Fruit fly (Drosophila melanogaster): ENCODE measurements around the gene CG9727.

Gene CG9727

DNA sequence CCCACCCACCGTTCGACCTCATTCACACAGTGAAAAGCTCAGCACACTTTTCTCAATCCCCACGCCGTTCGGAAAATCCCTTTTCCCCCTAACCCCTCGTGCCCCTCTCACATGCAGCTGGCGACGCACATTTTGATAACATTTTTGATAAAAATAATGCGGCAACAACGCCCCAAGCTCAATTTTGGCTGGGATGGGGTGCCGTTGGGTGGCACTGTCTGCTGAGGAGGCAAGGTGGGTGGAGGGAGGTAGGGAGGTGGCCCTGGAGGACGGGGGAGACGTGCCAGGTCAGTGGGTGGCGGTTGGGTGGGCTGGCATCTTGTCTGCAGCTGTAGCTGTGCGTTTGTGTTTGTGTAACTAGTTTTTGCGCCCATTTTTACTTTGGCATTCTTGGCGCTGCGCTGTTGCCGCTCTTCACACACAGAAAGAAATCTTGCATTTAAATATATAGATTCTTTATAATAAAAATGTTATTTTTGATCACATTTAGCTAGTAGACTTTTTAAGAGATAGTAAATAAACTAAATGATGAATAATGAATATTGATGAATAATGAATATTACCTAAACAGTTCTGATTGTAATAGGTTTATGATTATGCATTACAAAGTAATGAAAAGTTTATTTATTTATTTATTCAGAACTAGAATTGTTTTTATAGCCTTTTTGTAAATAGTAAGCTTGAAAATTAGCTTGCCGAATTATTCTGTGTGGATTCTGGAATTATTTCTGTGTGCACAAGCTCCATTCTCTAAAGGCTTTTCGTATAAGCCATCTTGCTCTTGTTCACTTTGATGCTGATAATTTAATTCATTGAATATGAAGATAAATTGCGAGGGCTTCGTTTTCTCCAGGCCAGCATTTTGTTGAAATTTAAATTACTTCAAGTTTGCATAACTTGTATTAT lies 41.8 kb downstream of the CG9727 start (continued):
- TF ChIP-seq CG11398 (GFP tag; optimal IDR thresholded peaks at IDR 0.05) (no peak), aop (GFP tag; IDR thresholded peaks at IDR 0.05) (no peak), CG4730 (GFP tag; IDR thresholded peaks at IDR 0.05) (no peak), CG12769 (tag; optimal IDR thresholded peaks at IDR 0.05) (peak; percentile 90), ara (GFP tag; IDR thresholded peaks at IDR 0.05) (no peak), bigmax (GFP tag; optimal IDR thresholded peaks at IDR 0.05) (no peak), chinmo (GFP tag; IDR thresholded peaks at IDR 0.05; ENCODE audit: partially characterized antibody) (peak; percentile 89; the same call in 3 of the 4 replicates), CG2129 (GFP tag; IDR thresholded peaks at IDR 0.05; ENCODE audit: partially characterized antibody) (no peak), CG4424 (GFP tag; optimal IDR thresholded peaks at IDR 0.05) (peak; percentile 39), gce (GFP tag; IDR thresholded peaks at IDR 0.05) (no peak), onecut (GFP tag; IDR thresholded peaks at IDR 0.05) (no peak), slp2 (GFP tag; optimal IDR thresholded peaks at IDR 0.05) (no peak), CG18619 (GFP tag; optimal IDR thresholded peaks at IDR 0.05) (peak; percentile 18), Ptx1 (GFP tag; IDR thresholded peaks at IDR 0.05) (peak; percentile 52; the same call in 1 of the 2 replicates), Jarid2 (GFP tag; optimal IDR thresholded peaks at IDR 0.05) (no peak), tup (GFP tag; optimal IDR thresholded peaks at IDR 0.05) (no peak), hbn (GFP tag; IDR thresholded peaks at IDR 0.05; ENCODE audit: partially characterized antibody) (no peak), Poxn (GFP tag; IDR thresholded peaks at IDR 0.05) (no peak), lmd (GFP tag; IDR thresholded peaks at IDR 0.05) (0 out of 2 replicates have a peak, but pooled peaks have one; percentile 33), gcm (GFP tag; optimal IDR thresholded peaks at IDR 0.05) (no peak), CG4820 (GFP tag; optimal IDR thresholded peaks at IDR 0.05) (no peak), CG7987 (GFP tag; optimal IDR thresholded peaks at IDR 0.05) (peak; percentile 21), Sox102F (GFP tag; optimal IDR thresholded peaks at IDR 0.05) (peak; percentile 62), bowl (GFP tag; IDR thresholded peaks at IDR 0.05) (no peak), NFAT (GFP tag; IDR thresholded peaks at IDR 0.05) (no peak), CoRest (tag; optimal IDR thresholded peaks at IDR 0.05) (peak; percentile 47), Six4 (GFP tag; optimal IDR thresholded peaks at IDR 0.05) (no peak), grn (GFP tag; optimal IDR thresholded peaks at IDR 0.05) (peak; percentile 64), CG8388 (GFP tag; optimal IDR thresholded peaks at IDR 0.05) (peak; percentile 21), CG2875 (GFP tag; optimal IDR thresholded peaks at IDR 0.05) (no peak), Sox100B (GFP tag; optimal IDR thresholded peaks at IDR 0.05) (peak; percentile 39), Stat92E (GFP tag; optimal IDR thresholded peaks at IDR 0.05) (no peak), pfk (GFP tag; optimal IDR thresholded peaks at IDR 0.05) (no peak), mld (GFP tag; IDR thresholded peaks at IDR 0.05; ENCODE audit: partially characterized antibody) (no peak), exex (tag; optimal IDR thresholded peaks at IDR 0.05) (no peak), bbx (GFP tag; IDR thresholded peaks at IDR 0.05; ENCODE audit: partially characterized antibody) (no peak), sima (GFP tag; optimal IDR thresholded peaks at IDR 0.05) (no peak), Rx (GFP tag; IDR thresholded peaks at IDR 0.05) (no peak), Nf-YC (tag; optimal IDR thresholded peaks at IDR 0.05) (no peak), Myb (GFP tag; optimal IDR thresholded peaks at IDR 0.05) (no peak), Fer1 (GFP tag; optimal IDR thresholded peaks at IDR 0.05) (peak; percentile 9), ap (GFP tag; IDR thresholded peaks at IDR 0.05) (no peak), Ssrp (tag; optimal IDR thresholded peaks at IDR 0.05) (peak; percentile 21), CG17328 (GFP tag; IDR thresholded peaks at IDR 0.05) (no peak), CG6854 (GFP tag; optimal IDR thresholded peaks at IDR 0.05) (no peak), ab (GFP tag; optimal IDR thresholded peaks at IDR 0.05) (no peak), CG17385 (GFP tag; optimal IDR thresholded peaks at IDR 0.05) (peak; percentile 55), chm (GFP tag; IDR thresholded peaks at IDR 0.05) (no peak), CG1647 (GFP tag; optimal IDR thresholded peaks at IDR 0.05) (no peak)

Data from whole organism, embryonic.